Fruit fly (Drosophila melanogaster) whole organism, embryonic: ENCODE measurements around the gene fiz.
A peak's percentile ranks its signal among the peaks of the same experiment; 100 is the strongest.

Experiments
- BEAF-32 ChIP-seq: fragments of 200-800 bp; sonication (Bioruptor generic); optimal IDR thresholded peaks from 3 replicates; lab custom pipeline; 2017; ENCODE audit warnings: missing biosample characterization, missing genetic modification characterization, mild to moderate bottlenecking, moderate library complexity, missing genetic modification reagents
- Bgb ChIP-seq: fragments of 200-800 bp; sonication (Bioruptor generic); IDR thresholded peaks from 2 replicates; pipeline ENCODE4 v1.3.6; 2022; ENCODE audit warnings: missing biosample characterization, missing genetic modification characterization; ENCODE audit not compliant: partially characterized antibody
- CG10366 ChIP-seq: fragments of 200-800 bp; sonication (Bioruptor generic); IDR thresholded peaks from 2 replicates; pipeline ENCODE4 v1.3.6; 2022; ENCODE audit warnings: missing biosample characterization, missing genetic modification characterization
- CG10462 ChIP-seq: fragments of 200-800 bp; sonication (Bioruptor generic); optimal IDR thresholded peaks from 2 replicates; lab custom pipeline; 2016; ENCODE audit warnings: missing biosample characterization, missing genetic modification characterization
- CG10959 ChIP-seq: fragments of 200-800 bp; sonication (Bioruptor generic); IDR thresholded peaks from 2 replicates; pipeline ENCODE4 v1.3.6; 2022; ENCODE audit warnings: missing biosample characterization, missing genetic modification characterization
- CG11696 ChIP-seq: fragments of 200-800 bp; sonication (Bioruptor generic); IDR thresholded peaks from 2 replicates; pipeline ENCODE4 v1.3.6; 2022; ENCODE audit warnings: missing biosample characterization, missing genetic modification characterization
- CG12155 ChIP-seq: fragments of 200-800 bp; sonication (Bioruptor generic); optimal IDR thresholded peaks from 3 replicates; lab custom pipeline; 2016; ENCODE audit warnings: missing biosample characterization, missing genetic modification characterization
- CG12236 ChIP-seq: fragments of 200-800 bp; sonication (Bioruptor generic); optimal IDR thresholded peaks from 2 replicates; lab custom pipeline; 2016; ENCODE audit warnings: missing biosample characterization, missing genetic modification characterization
- CG14667 ChIP-seq: fragments of 200-800 bp; sonication (Bioruptor generic); IDR thresholded peaks from 2 replicates; pipeline ENCODE4 v1.3.6; 2022; ENCODE audit warnings: missing biosample characterization, missing genetic modification characterization
- CG15601 ChIP-seq: fragments of 200-800 bp; sonication (Bioruptor generic); optimal IDR thresholded peaks from 3 replicates; lab custom pipeline; 2019; ENCODE audit warnings: missing biosample characterization, mild to moderate bottlenecking, missing genetic modification characterization, moderate library complexity
- CG16779 ChIP-seq: fragments of 200-800 bp; sonication (Bioruptor generic); IDR thresholded peaks from 2 replicates; pipeline ENCODE4 v1.3.6; 2022; ENCODE audit warnings: missing biosample characterization, missing genetic modification characterization
- CG17186 ChIP-seq: fragments of 200-800 bp; sonication (Bioruptor generic); optimal IDR thresholded peaks from 3 replicates; lab custom pipeline; 2017; ENCODE audit warnings: missing biosample characterization, missing genetic modification reagents, missing genetic modification characterization
- CG2129 ChIP-seq: fragments of 200-800 bp; sonication (Bioruptor generic); IDR thresholded peaks from 2 replicates; pipeline ENCODE4 v1.3.6; 2022; ENCODE audit warnings: missing biosample characterization, missing genetic modification characterization; ENCODE audit not compliant: partially characterized antibody
- CG3281 ChIP-seq: fragments of 200-800 bp; sonication (Bioruptor generic); optimal IDR thresholded peaks from 3 replicates; lab custom pipeline; 2017; ENCODE audit warnings: missing biosample characterization, mild to moderate bottlenecking, missing genetic modification characterization
- CG4730 ChIP-seq: fragments of 200-800 bp; sonication (Bioruptor generic); IDR thresholded peaks from 2 replicates; pipeline ENCODE4 v1.3.6; 2022; ENCODE audit warnings: missing biosample characterization, missing genetic modification characterization
- CG6683 ChIP-seq: fragments of 200-800 bp; sonication (Bioruptor generic); optimal IDR thresholded peaks from 2 replicates; lab custom pipeline; 2017; ENCODE audit warnings: missing biosample characterization, mild to moderate bottlenecking, missing genetic modification characterization, missing genetic modification reagents
- CG7987 ChIP-seq: fragments of 200-800 bp; sonication (Bioruptor generic); optimal IDR thresholded peaks from 2 replicates; lab custom pipeline; 2018; ENCODE audit warnings: missing biosample characterization, mild to moderate bottlenecking, missing genetic modification characterization, moderate library complexity
- CG8944 ChIP-seq: fragments of 200-800 bp; sonication (Bioruptor generic); optimal IDR thresholded peaks from 3 replicates; lab custom pipeline; 2016; ENCODE audit warnings: missing biosample characterization, missing genetic modification characterization
- CG9609 ChIP-seq: fragments of 200-800 bp; sonication (Bioruptor generic); optimal IDR thresholded peaks from 3 replicates; lab custom pipeline; 2016; ENCODE audit warnings: missing biosample characterization, missing genetic modification characterization
- CTCF ChIP-seq: fragments of 200-800 bp; sonication (Bioruptor generic); optimal IDR thresholded peaks from 2 replicates; lab custom pipeline; 2017; ENCODE audit warnings: missing biosample characterization, mild to moderate bottlenecking, missing genetic modification characterization, moderate library complexity
- Dp ChIP-seq: fragments of 200-800 bp; sonication (Bioruptor generic); optimal IDR thresholded peaks from 2 replicates; lab custom pipeline; 2018; ENCODE audit warnings: missing biosample characterization, mild to moderate bottlenecking, missing genetic modification characterization, moderate library complexity
- HHEX ChIP-seq: fragments of 200-800 bp; sonication (Bioruptor generic); optimal IDR thresholded peaks from 3 replicates; lab custom pipeline; 2017; ENCODE audit warnings: missing biosample characterization, mild to moderate bottlenecking, missing genetic modification characterization, missing genetic modification reagents
- Hand ChIP-seq: fragments of 200-800 bp; sonication (Bioruptor generic); optimal IDR thresholded peaks from 2 replicates; lab custom pipeline; 2017; ENCODE audit warnings: mild to moderate bottlenecking, missing biosample characterization, missing genetic modification reagents, missing genetic modification characterization
- NK7.1 ChIP-seq: fragments of 200-800 bp; sonication (Bioruptor generic); optimal IDR thresholded peaks from 3 replicates; lab custom pipeline; 2016; ENCODE audit warnings: missing biosample characterization, missing genetic modification characterization
- NfI ChIP-seq: fragments of 200-800 bp; sonication (Bioruptor generic); optimal IDR thresholded peaks from 3 replicates; lab custom pipeline; 2018; ENCODE audit warnings: missing biosample characterization, mild to moderate bottlenecking, missing genetic modification characterization, moderate library complexity
- Pdp1 ChIP-seq, 2 experiments: fragments of 200-800 bp; sonication (Bioruptor generic); optimal IDR thresholded peaks; 3 replicates each; lab custom pipeline; 2016; ENCODE audit warnings: missing biosample characterization in 2 of 2, missing genetic modification characterization in 2 of 2, mild to moderate bottlenecking in 1 of 2, moderate library complexity in 1 of 2
- Poxn ChIP-seq: fragments of 200-800 bp; sonication (Bioruptor generic); IDR thresholded peaks from 2 replicates; pipeline ENCODE4 v1.3.6; 2022; ENCODE audit warnings: missing biosample characterization, missing genetic modification characterization
- Rfx ChIP-seq: fragments of 200-800 bp; sonication (Bioruptor generic); IDR thresholded peaks from 2 replicates; pipeline ENCODE4 v1.3.6; 2022; ENCODE audit warnings: missing biosample characterization, missing genetic modification characterization
- Sox100B ChIP-seq: fragments of 200-800 bp; sonication (Bioruptor generic); optimal IDR thresholded peaks from 3 replicates; lab custom pipeline; 2018; ENCODE audit warnings: missing biosample characterization, mild to moderate bottlenecking, missing genetic modification characterization
- Sry-δ ChIP-seq: fragments of 200-800 bp; sonication (Bioruptor generic); optimal IDR thresholded peaks from 2 replicates; lab custom pipeline; 2016; ENCODE audit warnings: missing biosample characterization, missing genetic modification characterization
- aop ChIP-seq: fragments of 200-800 bp; sonication (Bioruptor generic); IDR thresholded peaks from 2 replicates; pipeline ENCODE4 v1.3.6; 2022; ENCODE audit warnings: missing biosample characterization, missing genetic modification characterization
- emc ChIP-seq: fragments of 200-800 bp; sonication (Bioruptor generic); optimal IDR thresholded peaks from 2 replicates; lab custom pipeline; 2016; ENCODE audit warnings: missing biosample characterization, missing genetic modification characterization
- eve ChIP-seq, 2 experiments: fragments of >200 bp; optimal IDR thresholded peaks; 2 replicates each; lab custom pipeline; 2017; ENCODE audit warnings: missing biosample characterization in 2 of 2, missing genetic modification characterization in 2 of 2
- gro ChIP-seq: fragments of 200-800 bp; sonication (Bioruptor generic); optimal IDR thresholded peaks from 2 replicates; lab custom pipeline; 2016; ENCODE audit warnings: missing biosample characterization, missing genetic modification characterization
- hth ChIP-seq: fragments of >200 bp; optimal IDR thresholded peaks from 2 replicates; lab custom pipeline; 2017; ENCODE audit warnings: inconsistent platforms
- inv ChIP-seq: fragments of 200-800 bp; sonication (Bioruptor generic); IDR thresholded peaks from 2 replicates; pipeline ENCODE4 v1.3.6; 2022; ENCODE audit warnings: missing biosample characterization, missing genetic modification characterization; ENCODE audit not compliant: partially characterized antibody
- kah ChIP-seq: fragments of 200-800 bp; sonication (Bioruptor generic); optimal IDR thresholded peaks from 2 replicates; lab custom pipeline; 2018; ENCODE audit warnings: missing biosample characterization, mild to moderate bottlenecking, missing genetic modification characterization
- ken ChIP-seq: fragments of 200-800 bp; sonication (Bioruptor generic); IDR thresholded peaks from 3 replicates; pipeline ENCODE4 v1.3.6; 2022; ENCODE audit warnings: missing biosample characterization, missing genetic modification characterization
- maf-S ChIP-seq: fragments of 200-800 bp; sonication (Bioruptor generic); optimal IDR thresholded peaks from 2 replicates; lab custom pipeline; 2016; ENCODE audit warnings: missing biosample characterization, missing genetic modification characterization
- nom ChIP-seq: fragments of 200-800 bp; sonication (Bioruptor generic); optimal IDR thresholded peaks from 2 replicates; lab custom pipeline; 2017; ENCODE audit warnings: missing biosample characterization, missing genetic modification characterization, mild to moderate bottlenecking, moderate library complexity, missing genetic modification reagents
- prd ChIP-seq, 3 experiments: fragments of >200 bp in 2 of 3; fragments of 200-800 bp in 1 of 3; sonication (Bioruptor generic) in 1 of 3; optimal IDR thresholded peaks in 2 of 3; IDR thresholded peaks in 1 of 3; 2 replicates in 2 of 3; 3 replicates in 1 of 3; pipeline versions ENCODE4 v1.3.6 to Lab custom; 2017 to 2022; ENCODE audit warnings: missing biosample characterization in 1 of 3, missing genetic modification characterization in 1 of 3
- pros ChIP-seq: fragments of 200-800 bp; sonication (Bioruptor generic); optimal IDR thresholded peaks from 3 replicates; lab custom pipeline; 2019; ENCODE audit warnings: missing biosample characterization, mild to moderate bottlenecking, missing genetic modification characterization, moderate library complexity
- pum ChIP-seq: fragments of 200-800 bp; sonication (Bioruptor generic); optimal IDR thresholded peaks from 2 replicates; lab custom pipeline; 2016; ENCODE audit warnings: missing biosample characterization, missing genetic modification characterization
- ranshi ChIP-seq: fragments of 200-800 bp; sonication (Bioruptor generic); IDR thresholded peaks from 2 replicates; pipeline ENCODE4 v1.3.6; 2022; ENCODE audit warnings: missing biosample characterization, missing genetic modification characterization
- sim ChIP-seq: fragments of 200-800 bp; sonication (Bioruptor generic); IDR thresholded peaks from 2 replicates; pipeline ENCODE4 v1.3.6; 2022; ENCODE audit warnings: missing biosample characterization, missing genetic modification characterization
- sisA ChIP-seq: fragments of 200-800 bp; sonication (Bioruptor generic); IDR thresholded peaks from 2 replicates; pipeline ENCODE4 v1.3.6; 2022; ENCODE audit warnings: missing biosample characterization, missing genetic modification characterization
- slou ChIP-seq: fragments of 200-800 bp; sonication (Bioruptor generic); optimal IDR thresholded peaks from 3 replicates; lab custom pipeline; 2016; ENCODE audit warnings: missing biosample characterization, missing genetic modification characterization
- sug ChIP-seq: fragments of 200-800 bp; optimal IDR thresholded peaks from 2 replicates; lab custom pipeline; 2019; ENCODE audit warnings: missing biosample characterization, mild to moderate bottlenecking, missing genetic modification characterization, moderate library complexity
- tio ChIP-seq: fragments of 200-800 bp; sonication (Bioruptor generic); optimal IDR thresholded peaks from 2 replicates; lab custom pipeline; 2017; ENCODE audit warnings: missing biosample characterization, missing genetic modification characterization, inconsistent platforms
- trem ChIP-seq: fragments of 200-800 bp; optimal IDR thresholded peaks from 3 replicates; lab custom pipeline; 2019; ENCODE audit warnings: missing biosample characterization, mild to moderate bottlenecking, missing genetic modification characterization, moderate library complexity

Gene fiz

dm6 chrX:14955050-14955783 lies 45.7 kb upstream of the fiz start, which contains the start of the genes CG9030 and eag (continued):
- no peak for TF ChIP-seq CG7987 (GFP tag; lab: Kevin White, UChicago)
- peak; percentile 93 for TF ChIP-seq CTCF
- no peak for TF ChIP-seq prd (optimal IDR thresholded peaks at IDR 0.05; lab: Kevin White, UChicago)
- TF ChIP-seq prd (GFP tag; IDR thresholded peaks at IDR 0.05; lab: Robert Waterston, UW): no peak
- TF ChIP-seq ken (GFP tag; lab: Robert Waterston, UW): no peak
- TF ChIP-seq BEAF-32 (GFP tag; lab: Kevin White, UChicago): peak; percentile 88
- no peak for TF ChIP-seq CG6683 (GFP tag; lab: Kevin White, UChicago)
- no peak for TF ChIP-seq slou (GFP tag; lab: Kevin White, UChicago)
- no peak for TF ChIP-seq sisA (GFP tag; lab: Robert Waterston, UW)
- no peak for TF ChIP-seq sug (tag; lab: Kevin White, UChicago)
- no peak for TF ChIP-seq gro (GFP tag; lab: Kevin White, UChicago)
- no peak for TF ChIP-seq maf-S (GFP tag; lab: Kevin White, UChicago)
- TF ChIP-seq ranshi (GFP tag; lab: Robert Waterston, UW): 0 out of 2 replicates have a peak, but pooled peaks have one; percentile 20
- TF ChIP-seq Poxn (GFP tag; lab: Robert Waterston, UW): no peak
- TF ChIP-seq trem: peak; percentile 11
- TF ChIP-seq NK7.1: no peak
- TF ChIP-seq CG10366 (GFP tag; lab: Robert Waterston, UW): no peak
- no peak for TF ChIP-seq CG4730 (GFP tag; lab: Robert Waterston, UW)
- peak in 1 of 2 experiments; percentile 14 for TF ChIP-seq Pdp1 (GFP tag; optimal IDR thresholded peaks at IDR 0.05; lab: Kevin White, UChicago)
- TF ChIP-seq emc (GFP tag; lab: Kevin White, UChicago): no peak
- no peak for TF ChIP-seq CG14667 (GFP tag; lab: Robert Waterston, UW)
- no peak for TF ChIP-seq CG10959 (GFP tag; lab: Robert Waterston, UW)
- no peak for TF ChIP-seq eve (GFP tag; optimal IDR thresholded peaks at IDR 0.05; lab: Kevin White, UChicago)
- TF ChIP-seq nom (GFP tag; lab: Kevin White, UChicago): no peak
- TF ChIP-seq Rfx (GFP tag; lab: Robert Waterston, UW): peak; percentile 54
- no peak for TF ChIP-seq pum (GFP tag; lab: Kevin White, UChicago)
- no peak for TF ChIP-seq CG11696 (GFP tag; lab: Robert Waterston, UW)
- TF ChIP-seq tio (GFP tag; lab: Kevin White, UChicago): no peak
- TF ChIP-seq Sox100B (GFP tag; lab: Kevin White, UChicago): no peak
- no peak for TF ChIP-seq CG9609
- TF ChIP-seq NfI (GFP tag; lab: Kevin White, UChicago): no peak
- no peak for TF ChIP-seq sim (GFP tag; lab: Robert Waterston, UW)
- TF ChIP-seq CG12236 (GFP tag; lab: Kevin White, UChicago): no peak
- no peak for TF ChIP-seq CG15601 (tag; lab: Kevin White, UChicago)
- TF ChIP-seq CG12155 (GFP tag; lab: Kevin White, UChicago): no peak
- TF ChIP-seq HHEX (GFP tag; lab: Kevin White, UChicago): no peak
- no peak for TF ChIP-seq aop
- TF ChIP-seq Dp: peak; percentile 72
- peak; percentile 94 for TF ChIP-seq Sry-δ
- TF ChIP-seq hth (lab: Kevin White, UChicago): no peak
- peak; percentile 32 for TF ChIP-seq CG17186 (GFP tag; lab: Kevin White, UChicago)
- no peak for TF ChIP-seq pros
- no peak for TF ChIP-seq Hand
- no peak for TF ChIP-seq CG8944 (GFP tag; lab: Kevin White, UChicago)
- TF ChIP-seq inv: peak; percentile 87
- TF ChIP-seq CG3281: no peak
- peak; percentile 84 for TF ChIP-seq CG10462 (GFP tag; lab: Kevin White, UChicago)
- no peak for TF ChIP-seq kah (GFP tag; lab: Kevin White, UChicago)
- TF ChIP-seq CG2129 (GFP tag; lab: Robert Waterston, UW): peak; percentile 54; the same call in 1 of the 2 replicates
- peak; percentile 96 for TF ChIP-seq Bgb (GFP tag; lab: Robert Waterston, UW)
- TF ChIP-seq CG16779: 0 out of 2 replicates have a peak, but pooled peaks have one; percentile 55
